Worm (Caenorhabditis elegans): ENCODE results near the gene T01B7.5.
A peak's percentile ranks its signal among the peaks of the same experiment; 100 is the strongest.

T01B7.5 gene

DNA sequence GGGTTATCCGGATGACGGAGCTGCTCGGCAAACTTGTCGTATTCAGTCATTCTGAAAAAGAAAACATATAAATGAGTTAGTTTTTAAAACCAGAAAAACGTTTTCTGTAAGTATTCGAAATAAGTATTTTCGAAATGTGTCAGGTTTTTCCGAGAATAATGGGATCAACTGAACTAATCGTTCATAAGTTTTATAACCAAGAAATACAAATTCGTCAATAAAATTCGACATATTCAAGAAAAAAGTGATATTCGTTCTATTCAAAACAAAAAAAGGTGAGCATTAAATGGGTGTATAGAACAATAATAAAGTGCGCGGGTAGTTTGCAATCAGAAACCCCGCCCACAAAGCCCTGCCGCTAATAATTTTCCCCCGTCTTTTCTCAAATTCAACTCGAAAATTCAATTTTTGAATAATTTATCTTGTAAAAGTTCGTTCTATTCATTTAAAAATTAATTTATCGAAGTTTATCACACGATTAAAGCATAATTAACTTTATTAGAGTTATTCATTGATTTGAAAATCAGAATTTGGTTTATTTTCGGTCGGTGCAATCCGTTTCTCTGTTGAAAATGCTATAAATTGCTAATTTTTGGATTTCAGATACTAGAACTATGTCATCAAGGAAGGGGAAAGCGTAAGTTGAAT lies at the start of gene T01B7.5, which contains the start of gene cyn-11:
TSS of gene T01B7.5 (plus strand) at position 598 of the 648 bp plus-strand sequence.
TSS of gene cyn-11 (minus strand) at position 51 of the 648 bp plus-strand sequence.
- TF ChIP-seq nfya-1 (tag; optimal IDR thresholded peaks at IDR 0.05; ENCODE audit: insufficient read depth): peak; percentile 39
- peak; percentile 2 for TF ChIP-seq lin-15B (tag; optimal IDR thresholded peaks at IDR 0.05)
- TF ChIP-seq snpc-4 (tag; optimal IDR thresholded peaks at IDR 0.05): peak; percentile 16
- TF ChIP-seq pha-4 (tag; optimal IDR thresholded peaks at IDR 0.05): peak; percentile 41
- TF ChIP-seq fos-1 (tag; optimal IDR thresholded peaks at IDR 0.05): no peak
- peak; percentile 29 for TF ChIP-seq nhr-23 (tag; optimal IDR thresholded peaks at IDR 0.05)
- TF ChIP-seq nhr-76 (tag; optimal IDR thresholded peaks at IDR 0.05): no peak
- peak; percentile 6 for TF ChIP-seq elt-2 (tag; optimal IDR thresholded peaks at IDR 0.05)

DNA sequence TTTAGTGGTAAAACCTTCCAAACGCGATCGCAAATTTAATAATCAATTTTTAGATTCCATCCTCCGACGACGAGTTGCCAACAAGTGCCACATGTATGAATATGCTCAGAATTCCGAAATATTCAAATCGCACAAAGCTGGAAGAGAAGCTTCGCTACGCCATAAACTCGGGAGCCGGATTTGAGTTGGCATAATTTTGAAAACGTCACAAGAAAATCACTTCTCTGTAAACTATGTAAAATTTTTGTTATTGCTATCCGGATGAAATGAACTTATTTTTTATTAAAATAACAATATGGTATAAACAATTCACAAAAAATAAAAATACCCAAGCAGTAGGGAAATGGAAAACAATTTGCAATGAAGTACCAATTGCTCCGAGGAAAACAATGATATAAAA lies 47.8 kb upstream of the T01B7.5 start:
- no peak for TF ChIP-seq zag-1 (tag; optimal IDR thresholded peaks at IDR 0.05)
- TF ChIP-seq aly-2 (tag; optimal IDR thresholded peaks at IDR 0.05): no peak
- no peak for TF ChIP-seq ceh-28 (tag; optimal IDR thresholded peaks at IDR 0.05)
- no peak for TF ChIP-seq lin-39 (tag; optimal IDR thresholded peaks at IDR 0.05)
- TF ChIP-seq lsy-12 (tag; optimal IDR thresholded peaks at IDR 0.05): no peak
- TF ChIP-seq mdl-1 (tag; optimal IDR thresholded peaks at IDR 0.05): no peak
- no peak for TF ChIP-seq snpc-4 (tag; optimal IDR thresholded peaks at IDR 0.05)
- no peak for TF ChIP-seq nhr-12 (tag; optimal IDR thresholded peaks at IDR 0.05)
- no peak for TF ChIP-seq ceh-9 (tag; optimal IDR thresholded peaks at IDR 0.05)
- TF ChIP-seq ceh-82 (tag; optimal IDR thresholded peaks at IDR 0.05): no peak
- no peak for TF ChIP-seq nhr-23 (tag; optimal IDR thresholded peaks at IDR 0.05)
- no peak for TF ChIP-seq unc-62 (GFP tag; optimal IDR thresholded peaks at IDR 0.05)
- TF ChIP-seq egl-27 (tag; optimal IDR thresholded peaks at IDR 0.05): no peak
- no peak for TF ChIP-seq nhr-67 (tag; optimal IDR thresholded peaks at IDR 0.05)
- TF ChIP-seq nfya-1 (tag; optimal IDR thresholded peaks at IDR 0.05; ENCODE audit: insufficient read depth): no peak
- TF ChIP-seq tbx-2 (tag; optimal IDR thresholded peaks at IDR 0.05): no peak
- no peak for TF ChIP-seq ztf-4 (tag; optimal IDR thresholded peaks at IDR 0.05)

DNA sequence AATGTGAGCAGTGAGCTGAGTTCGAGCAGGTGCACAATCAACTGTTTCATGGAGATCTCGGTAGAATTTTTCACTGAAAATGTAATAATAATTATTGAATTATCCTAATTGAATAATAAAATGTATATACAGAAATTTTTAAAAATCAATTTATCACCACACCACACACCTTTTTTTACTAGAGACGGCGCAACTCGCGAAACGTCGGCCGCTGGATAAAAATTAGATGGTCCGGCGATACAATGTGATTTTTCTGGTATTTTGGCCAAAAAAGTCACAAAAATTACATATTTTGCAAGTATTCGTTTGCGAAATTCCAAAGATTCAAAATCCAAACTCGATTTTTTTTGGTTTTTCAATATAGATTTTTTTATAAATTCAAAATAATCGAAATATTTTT lies 45.8 kb upstream of the T01B7.5 start:
- TF ChIP-seq egl-27 (tag; optimal IDR thresholded peaks at IDR 0.05) (no peak), snpc-4 (tag; optimal IDR thresholded peaks at IDR 0.05) (peak; percentile 14)

DNA sequence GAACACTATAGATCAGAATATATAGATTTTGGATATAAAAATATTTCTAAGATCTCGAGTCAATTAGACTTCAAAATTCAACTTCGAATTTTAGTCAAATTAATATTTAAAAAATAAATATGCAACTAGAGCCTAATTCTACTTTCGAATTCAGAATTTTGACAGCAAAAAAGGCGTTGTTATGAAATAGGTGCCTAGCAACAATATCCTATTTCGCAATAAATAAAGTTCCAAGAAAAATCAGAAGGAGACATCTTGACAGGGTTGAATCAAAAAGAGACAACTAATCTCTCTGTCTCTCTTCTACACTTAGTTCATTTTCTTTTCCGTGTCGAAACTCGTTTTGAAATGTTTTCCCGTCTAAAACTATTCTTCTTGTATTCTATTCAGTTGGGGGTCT lies 41.3 kb upstream of the T01B7.5 start:
- TF ChIP-seq ZK546.5 (tag; optimal IDR thresholded peaks at IDR 0.05): no peak
- TF ChIP-seq nhr-25 (tag; optimal IDR thresholded peaks at IDR 0.05): peak; percentile 1
- no peak for TF ChIP-seq mml-1 (tag; optimal IDR thresholded peaks at IDR 0.05)
- no peak for TF ChIP-seq R02D3.7 (tag; optimal IDR thresholded peaks at IDR 0.05)
- TF ChIP-seq skn-1 (tag; optimal IDR thresholded peaks at IDR 0.05): no peak
- TF ChIP-seq ceh-82 (tag; optimal IDR thresholded peaks at IDR 0.05): no peak
- TF ChIP-seq ceh-9 (tag; optimal IDR thresholded peaks at IDR 0.05): no peak
- no peak for TF ChIP-seq unc-62 (GFP tag; optimal IDR thresholded peaks at IDR 0.05)
- TF ChIP-seq aly-2 (tag; optimal IDR thresholded peaks at IDR 0.05): no peak
- no peak for TF ChIP-seq fkh-2 (tag; optimal IDR thresholded peaks at IDR 0.05)
- no peak for TF ChIP-seq jun-1 (tag; optimal IDR thresholded peaks at IDR 0.05)
- no peak for TF ChIP-seq nfya-1 (tag; optimal IDR thresholded peaks at IDR 0.05; ENCODE audit: insufficient read depth)
- peak; percentile 17 for TF ChIP-seq nhr-23 (tag; optimal IDR thresholded peaks at IDR 0.05)
- TF ChIP-seq ama-1 (optimal IDR thresholded peaks at IDR 0.05): no peak
- TF ChIP-seq fos-1 (tag; optimal IDR thresholded peaks at IDR 0.05): no peak
- TF ChIP-seq eor-1 (tag; optimal IDR thresholded peaks at IDR 0.05): no peak

DNA sequence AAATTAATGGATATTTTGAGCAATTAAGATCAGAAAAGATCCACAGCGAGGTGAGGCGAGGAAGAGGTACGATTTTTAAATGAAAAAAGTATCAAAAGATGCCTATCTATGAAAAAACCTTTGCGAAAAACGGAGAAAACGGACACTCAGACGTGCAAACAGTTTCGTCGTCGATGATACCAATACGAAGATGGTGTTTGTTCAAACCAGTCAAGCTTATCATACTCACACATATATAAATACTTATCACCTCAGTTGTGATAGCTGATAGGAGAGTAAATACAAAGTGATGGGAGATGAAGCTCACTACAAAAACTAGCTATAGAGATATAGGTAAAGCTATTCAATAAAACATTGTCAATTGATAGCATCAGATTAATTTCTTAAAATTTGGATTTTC lies 36.8 kb upstream of the T01B7.5 start:
- peak; percentile 24 for TF ChIP-seq pha-4 (tag; optimal IDR thresholded peaks at IDR 0.05)
- TF ChIP-seq snpc-4 (tag; optimal IDR thresholded peaks at IDR 0.05): no peak
- no peak for TF ChIP-seq nhr-237 (tag; optimal IDR thresholded peaks at IDR 0.05)
- no peak for TF ChIP-seq nhr-11 (tag; optimal IDR thresholded peaks at IDR 0.05)
- peak; percentile 6 for TF ChIP-seq pqm-1 (tag; optimal IDR thresholded peaks at IDR 0.05)
- peak; percentile 63 for TF ChIP-seq elt-2 (tag; optimal IDR thresholded peaks at IDR 0.05)
